Worm (Caenorhabditis elegans) whole organism, L2 larva: Measurements from ENCODE around the gene F29G6.1.

Experiments used
- C34F6.9 ChIP-seq: fragments of 150-350 bp; optimal IDR thresholded peaks from 2 replicates; lab custom pipeline; 2014; ENCODE audit warnings: missing biosample characterization, missing genetic modification characterization
- F13H6.1 ChIP-seq: sonication (generic microtip); optimal IDR thresholded peaks from 2 replicates; lab custom pipeline; 2016; ENCODE audit warnings: missing genetic modification characterization, missing compliant biosample characterization
- Y55F3AM.14 ChIP-seq: fragments of 200-800 bp; sonication (Bioruptor generic); optimal IDR thresholded peaks from 2 replicates; lab custom pipeline; 2018; ENCODE audit warnings: mild to moderate bottlenecking, missing genetic modification characterization, missing compliant biosample characterization
- aly-2 ChIP-seq: fragments of 150-350 bp; optimal IDR thresholded peaks from 2 replicates; lab custom pipeline; 2014; ENCODE audit warnings: missing biosample characterization, missing genetic modification characterization
- ama-1 ChIP-seq: fragments of 150-350 bp; optimal IDR thresholded peaks from 2 replicates; lab custom pipeline; 2018; ENCODE audit warnings: inconsistent platforms
- blmp-1 ChIP-seq: sonication (generic microtip); optimal IDR thresholded peaks from 2 replicates; lab custom pipeline; 2017; ENCODE audit warnings: missing genetic modification characterization, mild to moderate bottlenecking, missing compliant biosample characterization, antibody characterized with exemption, moderate library complexity; ENCODE audit not compliant: insufficient read depth
- ceh-16 ChIP-seq: fragments of 150-350 bp; optimal IDR thresholded peaks from 2 replicates; lab custom pipeline; 2014; ENCODE audit warnings: missing biosample characterization, missing genetic modification characterization
- crh-2 ChIP-seq: sonication (generic microtip); optimal IDR thresholded peaks from 2 replicates; lab custom pipeline; 2017; ENCODE audit warnings: missing biosample characterization, missing genetic modification characterization
- dmd-4 ChIP-seq: sonication (generic microtip); optimal IDR thresholded peaks from 2 replicates; lab custom pipeline; 2017; ENCODE audit warnings: missing biosample characterization, missing genetic modification characterization
- egl-27 ChIP-seq: sonication (generic microtip); optimal IDR thresholded peaks from 3 replicates; lab custom pipeline; 2017; ENCODE audit warnings: missing biosample characterization, missing genetic modification reagents, missing genetic modification characterization
- elt-3 ChIP-seq: sonication (generic microtip); optimal IDR thresholded peaks from 2 replicates; lab custom pipeline; 2017; ENCODE audit warnings: missing biosample characterization, missing genetic modification characterization
- fos-1 ChIP-seq: fragments of 150-350 bp; optimal IDR thresholded peaks from 2 replicates; lab custom pipeline; 2014; ENCODE audit warnings: missing biosample characterization, missing genetic modification characterization
- lin-11 ChIP-seq: fragments of 150-350 bp; sonication (generic microtip); optimal IDR thresholded peaks from 2 replicates; lab custom pipeline; 2014; ENCODE audit warnings: missing biosample characterization, missing genetic modification characterization, inconsistent platforms, mixed read lengths
- lin-13 ChIP-seq: fragments of 150-350 bp; optimal IDR thresholded peaks from 2 replicates; lab custom pipeline; 2014; ENCODE audit warnings: missing biosample characterization, missing genetic modification reagents, missing genetic modification characterization
- lin-39 ChIP-seq: fragments of 150-350 bp; optimal IDR thresholded peaks from 2 replicates; lab custom pipeline; 2014; ENCODE audit warnings: missing biosample characterization, missing genetic modification reagents, missing genetic modification characterization
- mab-5 ChIP-seq: fragments of 150-350 bp; optimal IDR thresholded peaks from 2 replicates; lab custom pipeline; 2014; ENCODE audit warnings: missing biosample characterization, missing genetic modification characterization
- mbf-1 ChIP-seq: sonication (generic microtip); optimal IDR thresholded peaks from 2 replicates; lab custom pipeline; 2017; ENCODE audit warnings: missing biosample characterization, missing genetic modification characterization
- mdl-1 ChIP-seq, 2 experiments: fragments of 150-350 bp in 1 of 2; sonication (generic microtip) in 1 of 2; optimal IDR thresholded peaks; 2 replicates each; lab custom pipeline; 2017; ENCODE audit warnings: missing biosample characterization in 2 of 2, missing genetic modification characterization in 2 of 2
- nhr-10 ChIP-seq: sonication (generic microtip); optimal IDR thresholded peaks from 2 replicates; lab custom pipeline; 2017; ENCODE audit warnings: missing biosample characterization, missing genetic modification characterization
- nhr-12 ChIP-seq: fragments of 150-350 bp; optimal IDR thresholded peaks from 2 replicates; lab custom pipeline; 2014; ENCODE audit warnings: missing biosample characterization, missing genetic modification characterization
- nhr-129 ChIP-seq: fragments of 150-350 bp; optimal IDR thresholded peaks from 2 replicates; lab custom pipeline; 2014; ENCODE audit warnings: missing biosample characterization, missing genetic modification characterization
- nhr-237 ChIP-seq: fragments of 150-350 bp; optimal IDR thresholded peaks from 2 replicates; lab custom pipeline; 2014; ENCODE audit warnings: missing biosample characterization, missing genetic modification characterization
- nhr-25 ChIP-seq: fragments of 150-350 bp; sonication (generic microtip); optimal IDR thresholded peaks from 3 replicates; lab custom pipeline; 2014; ENCODE audit warnings: missing biosample characterization, missing genetic modification characterization
- nhr-6 ChIP-seq: fragments of 150-350 bp; optimal IDR thresholded peaks from 2 replicates; lab custom pipeline; 2014; ENCODE audit warnings: missing biosample characterization, missing genetic modification characterization
- nhr-77 ChIP-seq: fragments of 150-350 bp; optimal IDR thresholded peaks from 2 replicates; lab custom pipeline; 2014; ENCODE audit warnings: missing biosample characterization, missing genetic modification characterization
- sem-4 ChIP-seq: fragments of 150-350 bp; optimal IDR thresholded peaks from 2 replicates; lab custom pipeline; 2014; ENCODE audit warnings: missing biosample characterization, missing genetic modification reagents, missing genetic modification characterization
- skn-1 ChIP-seq: sonication (generic microtip); optimal IDR thresholded peaks from 2 replicates; lab custom pipeline; 2017; ENCODE audit warnings: missing biosample characterization, missing genetic modification characterization
- sma-3 ChIP-seq: sonication (generic microtip); optimal IDR thresholded peaks from 2 replicates; lab custom pipeline; 2016; ENCODE audit warnings: missing genetic modification reagents, missing genetic modification characterization, missing compliant biosample characterization
- sma-9 ChIP-seq, 2 experiments: fragments of 150-350 bp in 1 of 2; sonication (generic microtip) in 1 of 2; optimal IDR thresholded peaks; 2 replicates each; lab custom pipeline; 2014 to 2016; ENCODE audit warnings: missing genetic modification characterization in 2 of 2, mild to moderate bottlenecking in 1 of 2, missing biosample characterization in 1 of 2, missing compliant biosample characterization in 1 of 2, missing genetic modification reagents in 1 of 2, moderate library complexity in 1 of 2
- unc-39 ChIP-seq: fragments of 150-350 bp; optimal IDR thresholded peaks from 2 replicates; lab custom pipeline; 2014; ENCODE audit warnings: missing biosample characterization, missing genetic modification characterization
- unc-55 ChIP-seq: fragments of 150-350 bp; sonication (generic microtip); optimal IDR thresholded peaks from 3 replicates; lab custom pipeline; 2014; ENCODE audit warnings: missing biosample characterization, missing genetic modification reagents, missing genetic modification characterization
- unc-62 ChIP-seq: fragments of 150-350 bp; optimal IDR thresholded peaks from 2 replicates; lab custom pipeline; 2014; ENCODE audit warnings: missing biosample characterization, missing genetic modification reagents, missing genetic modification characterization
- ztf-1 ChIP-seq: fragments of 200-800 bp; sonication (Bioruptor generic); conservative IDR thresholded peaks from 2 replicates; pipeline ENCODE4 v1.3.6; 2022; ENCODE audit warnings: missing genetic modification characterization, missing compliant biosample characterization
- ztf-11 ChIP-seq: sonication (generic microtip); optimal IDR thresholded peaks from 2 replicates; lab custom pipeline; 2017; ENCODE audit warnings: missing biosample characterization, missing genetic modification characterization
- ztf-4 ChIP-seq: fragments of 150-350 bp; optimal IDR thresholded peaks from 2 replicates; lab custom pipeline; 2014; ENCODE audit warnings: missing biosample characterization, missing genetic modification characterization

F29G6.1 gene

DNA sequence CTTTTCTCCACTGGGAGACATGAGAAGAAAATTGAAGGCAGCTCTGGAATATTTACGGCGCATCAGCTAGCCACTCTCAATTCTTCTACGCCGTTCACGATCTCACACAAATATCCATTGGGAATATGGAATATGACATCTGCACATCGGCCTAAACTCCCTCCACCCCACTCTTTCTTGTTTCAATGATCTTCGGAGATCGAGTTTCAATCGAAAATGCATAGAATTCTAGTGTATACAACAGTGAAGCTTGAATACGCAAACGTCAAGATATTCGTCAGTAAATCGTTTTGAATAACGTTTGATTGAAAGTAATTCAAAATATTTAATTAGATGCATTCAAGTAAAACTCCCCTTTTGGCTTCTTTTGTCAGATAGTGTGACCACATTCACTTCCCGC is 49.7 kb downstream of the F29G6.1 start:
- TF ChIP-seq unc-55 (GFP tag; lab: Kevin White, UChicago), result peak; percentile 57
- no peak for TF ChIP-seq egl-27 (tag; lab: Kevin White, UChicago)
- TF ChIP-seq lin-11 (tag; lab: Kevin White, UChicago), result no peak
- TF ChIP-seq nhr-25 (tag; lab: Kevin White, UChicago), result no peak

DNA sequence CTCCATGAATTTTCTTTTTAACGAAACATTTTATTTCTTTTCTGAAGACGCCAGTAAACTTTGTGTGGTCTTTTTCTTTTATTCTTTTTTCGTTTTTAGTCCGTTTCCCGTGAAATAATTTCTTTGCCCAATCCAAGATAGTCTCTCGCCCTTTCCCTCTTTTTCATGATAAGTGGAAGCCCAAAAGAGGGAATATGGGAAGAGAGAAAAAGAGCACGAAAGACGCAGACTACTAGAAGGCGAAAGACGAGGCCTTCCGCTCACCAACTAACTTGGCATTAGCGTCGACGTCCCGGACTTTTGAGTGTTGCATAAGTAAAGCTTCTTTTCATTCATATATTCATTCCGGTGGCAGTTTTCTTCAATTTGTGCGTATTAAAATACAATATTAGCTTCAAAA is 50.8 kb downstream of the F29G6.1 start:
- TF ChIP-seq dmd-4 (tag; lab: Kevin White, UChicago), result no peak
- TF ChIP-seq elt-3, result no peak
- no peak for TF ChIP-seq nhr-10 (tag; lab: Kevin White, UChicago)
- TF ChIP-seq egl-27 (tag; lab: Kevin White, UChicago), result no peak
- TF ChIP-seq nhr-6 (tag; lab: Kevin White, UChicago), result no peak
- TF ChIP-seq ztf-4 (tag; lab: Kevin White, UChicago), result no peak
- no peak for TF ChIP-seq nhr-77 (tag; lab: Kevin White, UChicago)
- TF ChIP-seq mab-5 (tag; lab: Kevin White, UChicago), result no peak
- peak; percentile 8 for TF ChIP-seq nhr-129
- TF ChIP-seq unc-55 (GFP tag; lab: Kevin White, UChicago), result peak; percentile 53
- TF ChIP-seq nhr-12 (tag; lab: Kevin White, UChicago), result no peak
- peak; percentile 58 for TF ChIP-seq C34F6.9 (tag; lab: Kevin White, UChicago)
- no peak for TF ChIP-seq lin-13 (GFP tag; lab: Kevin White, UChicago)
- TF ChIP-seq unc-39 (tag; lab: Kevin White, UChicago), result no peak
- TF ChIP-seq Y55F3AM.14 (GFP tag; lab: Kevin White, UChicago), result no peak

DNA sequence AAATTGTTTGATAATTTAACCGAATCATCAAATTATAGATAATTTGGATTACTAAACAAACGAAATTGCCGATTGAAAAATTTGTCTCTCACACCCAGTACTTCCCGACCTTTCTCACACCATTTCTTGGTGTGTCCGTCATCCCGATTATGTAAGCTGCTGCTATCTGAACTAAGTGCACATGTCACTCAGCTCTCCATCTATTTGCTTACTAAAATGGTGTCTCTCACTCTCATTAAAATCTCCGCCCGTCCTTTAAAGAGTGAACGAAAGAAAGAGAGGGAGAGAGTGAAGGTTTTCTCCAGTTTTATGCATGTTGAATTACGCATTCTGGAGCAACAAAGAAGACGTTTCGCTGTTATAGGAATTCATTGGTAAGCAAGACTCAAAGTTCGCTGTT is 52.5 kb downstream of the F29G6.1 start:
- TF ChIP-seq mdl-1 (tag; optimal IDR thresholded peaks at IDR 0.05; lab: Kevin White, UChicago), result no peak
- TF ChIP-seq sma-9 (GFP tag; optimal IDR thresholded peaks at IDR 0.05; lab: Kevin White, UChicago), result peak; percentile 4
- no peak for TF ChIP-seq sma-9 (tag; optimal IDR thresholded peaks at IDR 0.05; lab: Kevin White, UChicago)
- no peak for TF ChIP-seq aly-2 (tag; lab: Kevin White, UChicago)
- TF ChIP-seq nhr-6 (tag; lab: Kevin White, UChicago), result no peak
- TF ChIP-seq unc-55 (GFP tag; lab: Kevin White, UChicago), result peak; percentile 89
- no peak for TF ChIP-seq skn-1 (tag; lab: Kevin White, UChicago)
- no peak for TF ChIP-seq nhr-129
- TF ChIP-seq egl-27 (tag; lab: Kevin White, UChicago), result no peak
- TF ChIP-seq crh-2 (tag; lab: Kevin White, UChicago), result no peak
- TF ChIP-seq dmd-4 (tag; lab: Kevin White, UChicago), result no peak
- TF ChIP-seq ztf-11, result no peak

DNA sequence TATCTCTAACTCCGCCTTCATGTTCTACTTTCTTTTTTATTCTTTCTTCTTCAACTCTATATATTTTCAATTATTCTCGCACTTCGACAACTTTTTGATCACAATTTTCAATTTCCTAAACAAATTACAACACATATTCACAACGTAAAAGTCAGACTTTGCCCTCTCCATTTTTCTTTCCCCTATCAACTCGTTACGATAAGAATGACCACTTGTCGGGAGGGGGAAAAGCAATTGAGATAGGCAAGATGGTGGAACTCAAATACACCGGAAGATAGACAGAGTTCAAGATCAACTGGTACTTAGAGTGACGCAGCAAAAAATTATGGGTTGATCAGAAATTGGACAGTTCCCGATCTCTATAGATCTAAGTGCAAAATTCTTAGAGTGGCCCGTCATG is 53.0 kb downstream of the F29G6.1 start:
- TF ChIP-seq ceh-16 (tag; lab: Kevin White, UChicago) (no peak), fos-1 (tag; lab: Kevin White, UChicago) (peak; percentile 23), sma-9 (GFP tag; optimal IDR thresholded peaks at IDR 0.05; lab: Kevin White, UChicago) (peak; percentile 13), sma-9 (tag; optimal IDR thresholded peaks at IDR 0.05; lab: Kevin White, UChicago) (no peak)

DNA sequence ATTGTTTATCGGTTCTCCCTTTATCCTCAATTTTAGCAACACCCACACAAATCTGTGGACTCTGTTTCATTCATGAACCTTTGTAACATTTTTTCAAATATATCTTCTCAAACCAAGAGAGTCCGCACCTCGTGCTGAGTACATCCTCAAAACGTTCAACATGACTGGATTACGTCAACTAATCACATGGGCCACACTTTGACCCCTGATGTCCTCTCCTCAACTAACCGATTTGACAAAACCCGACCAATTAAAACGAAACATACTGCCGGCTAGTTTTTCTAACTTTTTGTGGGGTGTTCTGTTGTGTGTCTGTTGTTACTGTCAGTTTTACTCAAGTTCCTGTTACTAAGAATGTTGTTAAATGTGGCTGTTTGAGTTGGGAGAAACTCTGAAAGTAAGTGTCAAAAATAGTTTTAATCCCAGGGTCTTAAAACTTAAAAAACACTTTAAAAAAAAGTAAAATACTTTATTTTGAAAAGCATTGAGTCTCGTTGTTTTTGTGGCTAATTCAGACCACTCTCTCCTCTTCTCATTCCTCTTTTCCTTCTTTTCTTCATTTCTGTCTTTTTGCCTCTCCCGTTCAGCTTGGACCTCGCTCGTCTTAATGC is 53.6 kb downstream of the F29G6.1 start:
- peak; percentile 30 for TF ChIP-seq F13H6.1 (tag; lab: Kevin White, UChicago)
- TF ChIP-seq unc-55 (GFP tag; lab: Kevin White, UChicago), result peak; percentile 13
- no peak for TF ChIP-seq fos-1 (tag; lab: Kevin White, UChicago)
- TF ChIP-seq ztf-1 (GFP tag; lab: Robert Waterston, UW), result no peak
- no peak for TF ChIP-seq mbf-1
- peak; percentile 36 for TF ChIP-seq sma-9 (GFP tag; optimal IDR thresholded peaks at IDR 0.05; lab: Kevin White, UChicago)
- no peak for TF ChIP-seq sma-9 (tag; optimal IDR thresholded peaks at IDR 0.05; lab: Kevin White, UChicago)
- no peak for TF ChIP-seq ztf-4 (tag; lab: Kevin White, UChicago)
- no peak for TF ChIP-seq mab-5 (tag; lab: Kevin White, UChicago)
- no peak for TF ChIP-seq blmp-1 (tag; lab: Kevin White, UChicago)
- no peak for TF ChIP-seq sma-3 (GFP tag; lab: Kevin White, UChicago)
- TF ChIP-seq lin-13 (GFP tag; lab: Kevin White, UChicago), result no peak
- no peak for TF ChIP-seq aly-2 (tag; lab: Kevin White, UChicago)
- TF ChIP-seq ztf-11, result no peak
- no peak for TF ChIP-seq ceh-16 (tag; lab: Kevin White, UChicago)
- TF ChIP-seq dmd-4 (tag; lab: Kevin White, UChicago), result no peak
- no peak for TF ChIP-seq lin-39 (tag; lab: Kevin White, UChicago)
- TF ChIP-seq sem-4 (tag; lab: Kevin White, UChicago), result no peak
- TF ChIP-seq unc-62 (GFP tag; lab: Kevin White, UChicago), result no peak
- TF ChIP-seq ama-1, result no peak
- peak; percentile 49 for TF ChIP-seq nhr-129
- no peak for TF ChIP-seq nhr-237 (tag; lab: Kevin White, UChicago)
